Worm (Caenorhabditis elegans) whole organism, L4 larva: Measurements from ENCODE around the gene spp-21.
A peak's percentile ranks its signal among the peaks of the same experiment; 100 is the strongest.

Experiments
- F10B5.3 ChIP-seq: sonication (generic microtip); optimal IDR thresholded peaks from 2 replicates; lab custom pipeline; 2016; ENCODE audit warnings: mild to moderate bottlenecking, missing genetic modification characterization, missing compliant biosample characterization
- F26F4.8 ChIP-seq: fragments of 200-800 bp; sonication (Bioruptor generic); conservative IDR thresholded peaks from 2 replicates; pipeline ENCODE4 v1.3.6; 2022; ENCODE audit warnings: missing genetic modification characterization, missing compliant biosample characterization
- F37D6.2 ChIP-seq: sonication (generic microtip); optimal IDR thresholded peaks from 2 replicates; lab custom pipeline; 2016; ENCODE audit warnings: mild to moderate bottlenecking, missing genetic modification characterization, missing compliant biosample characterization
- R02D3.7 ChIP-seq: fragments of 150-350 bp; sonication (generic microtip); optimal IDR thresholded peaks from 3 replicates; lab custom pipeline; 2014; ENCODE audit warnings: missing biosample characterization, missing genetic modification characterization
- T26A8.4 ChIP-seq: fragments of 200-800 bp; sonication (Bioruptor generic); IDR thresholded peaks from 2 replicates; pipeline ENCODE4 v1.3.6; 2022; ENCODE audit warnings: missing genetic modification characterization, missing compliant biosample characterization
- Y48G9A.11 ChIP-seq: fragments of 200-800 bp; sonication (Bioruptor generic); IDR thresholded peaks from 2 replicates; pipeline ENCODE4 v1.3.6; 2022; ENCODE audit warnings: missing genetic modification reagents, missing genetic modification characterization, missing compliant biosample characterization
- aha-1 ChIP-seq: fragments of 150-350 bp; peaks from one replicate; lab custom pipeline; 2014; ENCODE audit warnings: missing biosample characterization, missing genetic modification characterization
- ama-1 ChIP-seq: fragments of 150-350 bp; optimal IDR thresholded peaks from 2 replicates; lab custom pipeline; 2014; ENCODE audit warnings: inconsistent platforms, mixed read lengths
- attf-4 ChIP-seq: sonication (generic microtip); optimal IDR thresholded peaks from 3 replicates; lab custom pipeline; 2017; ENCODE audit warnings: missing biosample characterization, missing genetic modification characterization
- ceh-44 ChIP-seq: fragments of 200-800 bp; sonication (Bioruptor generic); IDR thresholded peaks from 2 replicates; pipeline ENCODE4 v1.3.6; 2022; ENCODE audit warnings: missing genetic modification reagents, missing genetic modification characterization, missing compliant biosample characterization
- ces-1 ChIP-seq: fragments of 150-350 bp; sonication (generic microtip); optimal IDR thresholded peaks from 4 replicates; lab custom pipeline; 2014; ENCODE audit warnings: missing biosample characterization, missing genetic modification reagents, missing genetic modification characterization
- daf-16 ChIP-seq, 3 experiments: sonication (generic microtip); optimal IDR thresholded peaks; 2 replicates each; lab custom pipeline; 2016 to 2017; ENCODE audit warnings: missing genetic modification characterization in 3 of 3, missing genetic modification reagents in 3 of 3, mild to moderate bottlenecking in 2 of 3, missing compliant biosample characterization in 2 of 3, missing biosample characterization in 1 of 3, moderate library complexity in 1 of 3
- dmd-6 ChIP-seq: fragments of 200-800 bp; sonication (Bioruptor generic); IDR thresholded peaks from 2 replicates; pipeline ENCODE4 v1.3.6; 2022; ENCODE audit warnings: missing genetic modification reagents, missing genetic modification characterization, missing compliant biosample characterization
- dmd-8 ChIP-seq: fragments of 200-800 bp; sonication (Bioruptor generic); IDR thresholded peaks from 2 replicates; pipeline ENCODE4 v1.3.6; 2022; ENCODE audit warnings: missing genetic modification characterization, missing compliant biosample characterization
- dve-1 ChIP-seq: sonication (generic microtip); optimal IDR thresholded peaks from 2 replicates; lab custom pipeline; 2017; ENCODE audit warnings: antibody characterized with exemption, mild to moderate bottlenecking, missing genetic modification characterization, missing compliant biosample characterization; ENCODE audit not compliant: insufficient read depth
- egl-27 ChIP-seq: sonication (generic microtip); optimal IDR thresholded peaks from 3 replicates; lab custom pipeline; 2017; ENCODE audit warnings: missing biosample characterization, missing genetic modification reagents, missing genetic modification characterization
- hlh-11 ChIP-seq: fragments of 200-800 bp; sonication (Bioruptor generic); optimal IDR thresholded peaks from 2 replicates; lab custom pipeline; 2018; ENCODE audit warnings: mild to moderate bottlenecking, missing genetic modification characterization, missing compliant biosample characterization
- lin-1 ChIP-seq: fragments of 200-800 bp; sonication (Bioruptor generic); IDR thresholded peaks from 2 replicates; pipeline ENCODE4 v1.3.6; 2022; ENCODE audit warnings: missing genetic modification reagents, missing genetic modification characterization, missing compliant biosample characterization
- lin-13 ChIP-seq: fragments of 150-350 bp; optimal IDR thresholded peaks from 2 replicates; lab custom pipeline; 2014; ENCODE audit warnings: missing biosample characterization, missing genetic modification reagents, missing genetic modification characterization
- lin-39 ChIP-seq: fragments of 150-350 bp; optimal IDR thresholded peaks from 2 replicates; lab custom pipeline; 2014; ENCODE audit warnings: missing biosample characterization, missing genetic modification reagents, missing genetic modification characterization
- mdt-29 ChIP-seq: fragments of 200-800 bp; sonication (Bioruptor generic); IDR thresholded peaks from 2 replicates; pipeline ENCODE4 v1.3.6; 2022; ENCODE audit warnings: missing genetic modification reagents, missing genetic modification characterization, missing compliant biosample characterization
- nhr-25 ChIP-seq: sonication (generic microtip); optimal IDR thresholded peaks from 2 replicates; lab custom pipeline; 2017; ENCODE audit warnings: missing genetic modification characterization, mild to moderate bottlenecking, missing compliant biosample characterization, antibody characterized with exemption, moderate library complexity, borderline replicate concordance; ENCODE audit not compliant: insufficient read depth
- nhr-28 ChIP-seq: fragments of 150-350 bp; optimal IDR thresholded peaks from 2 replicates; lab custom pipeline; 2014; ENCODE audit warnings: missing biosample characterization, missing genetic modification characterization
- nhr-42 ChIP-seq: fragments of 200-800 bp; sonication (Bioruptor generic); IDR thresholded peaks from 2 replicates; pipeline ENCODE4 v1.3.6; 2022; ENCODE audit warnings: missing genetic modification characterization, missing compliant biosample characterization
- nhr-48 ChIP-seq: sonication (generic microtip); optimal IDR thresholded peaks from 2 replicates; lab custom pipeline; 2016; ENCODE audit warnings: mild to moderate bottlenecking, missing genetic modification characterization, missing compliant biosample characterization
- nhr-6 ChIP-seq: fragments of 150-350 bp; optimal IDR thresholded peaks from 2 replicates; lab custom pipeline; 2014; ENCODE audit warnings: missing biosample characterization, missing genetic modification characterization
- nhr-77 ChIP-seq: fragments of 150-350 bp; optimal IDR thresholded peaks from 2 replicates; lab custom pipeline; 2014; ENCODE audit warnings: missing biosample characterization, missing genetic modification characterization
- pha-4 ChIP-seq, 2 experiments: fragments of 150-350 bp in 1 of 2; fragments of 200-800 bp in 1 of 2; sonication (Bioruptor generic) in 1 of 2; IDR thresholded peaks in 1 of 2; optimal IDR thresholded peaks in 1 of 2; 2 replicates each; pipeline versions ENCODE4 v1.3.6 to Lab custom; 2014 to 2022; ENCODE audit warnings: missing genetic modification characterization in 2 of 2, missing genetic modification reagents in 2 of 2, missing biosample characterization in 1 of 2, missing compliant biosample characterization in 1 of 2
- php-3 ChIP-seq: fragments of 200-800 bp; sonication (Bioruptor generic); IDR thresholded peaks from 2 replicates; pipeline ENCODE4 v1.3.6; 2022; ENCODE audit warnings: missing genetic modification reagents, missing genetic modification characterization, missing compliant biosample characterization
- pqm-1 ChIP-seq: sonication (generic microtip); optimal IDR thresholded peaks from 2 replicates; lab custom pipeline; 2017; ENCODE audit warnings: missing biosample characterization, missing genetic modification characterization
- snpc-1.2 ChIP-seq: fragments of 200-800 bp; sonication (Bioruptor generic); IDR thresholded peaks from 2 replicates; pipeline ENCODE4 v1.3.6; 2022; ENCODE audit warnings: missing genetic modification reagents, missing genetic modification characterization, missing compliant biosample characterization
- snpc-4 ChIP-seq: fragments of 150-350 bp; optimal IDR thresholded peaks from 2 replicates; lab custom pipeline; 2014; ENCODE audit warnings: missing biosample characterization, missing genetic modification characterization
- spr-1 ChIP-seq: sonication (generic microtip); optimal IDR thresholded peaks from 2 replicates; lab custom pipeline; 2016; ENCODE audit warnings: mild to moderate bottlenecking, missing genetic modification characterization, missing compliant biosample characterization
- unc-62 ChIP-seq, 3 experiments: fragments of 150-350 bp in 1 of 3; sonication (generic microtip); optimal IDR thresholded peaks in 2 of 3; peaks in 1 of 3; 1 replicate in 1 of 3; 2 replicates in 2 of 3; lab custom pipeline; 2014 to 2017; ENCODE audit warnings: missing biosample characterization in 3 of 3, missing genetic modification characterization in 3 of 3, missing genetic modification reagents in 3 of 3, missing genotype in 1 of 3
- vab-7 ChIP-seq: fragments of 200-800 bp; sonication (Bioruptor generic); IDR thresholded peaks from 2 replicates; pipeline ENCODE4 v1.3.6; 2022; ENCODE audit warnings: missing genetic modification reagents, missing genetic modification characterization, missing compliant biosample characterization
- zag-1 ChIP-seq: fragments of 150-350 bp; optimal IDR thresholded peaks from 2 replicates; lab custom pipeline; 2014; ENCODE audit warnings: missing biosample characterization, missing genetic modification characterization
- zfp-2 ChIP-seq: sonication (generic microtip); optimal IDR thresholded peaks from 2 replicates; lab custom pipeline; 2016; ENCODE audit warnings: mild to moderate bottlenecking, missing genetic modification characterization, missing compliant biosample characterization
- zfp-3 ChIP-seq: fragments of 200-800 bp; sonication (Bioruptor generic); conservative IDR thresholded peaks from 2 replicates; pipeline ENCODE4 v1.3.6; 2022; ENCODE audit warnings: missing genetic modification reagents, missing genetic modification characterization, missing compliant biosample characterization
- zip-11 ChIP-seq: fragments of 200-800 bp; sonication (Bioruptor generic); IDR thresholded peaks from 2 replicates; pipeline ENCODE4 v1.3.6; 2022; ENCODE audit warnings: missing genetic modification characterization, missing compliant biosample characterization
- ztf-11 ChIP-seq: fragments of 150-350 bp; optimal IDR thresholded peaks from 2 replicates; lab custom pipeline; 2014; ENCODE audit warnings: missing biosample characterization, missing genetic modification characterization

spp-21 gene

ce11 chrX:11482637-11483036 lies 7.3 kb upstream of the spp-21 start (continued):
- TF ChIP-seq nhr-25 (tag; lab: Kevin White, UChicago): no peak
- TF ChIP-seq ztf-11 (tag; lab: Kevin White, UChicago): no peak
- TF ChIP-seq nhr-6 (tag; lab: Kevin White, UChicago): no peak
- TF ChIP-seq zag-1 (tag; lab: Kevin White, UChicago): no peak
- no peak for TF ChIP-seq F37D6.2 (tag; lab: Kevin White, UChicago)
- no peak for TF ChIP-seq vab-7 (GFP tag; lab: Robert Waterston, UW)
- TF ChIP-seq snpc-1.2: no peak
- peak; percentile 49 for TF ChIP-seq lin-13 (GFP tag; lab: Kevin White, UChicago)
- TF ChIP-seq, all 104 proteins: peak for 21

ce11 chrX:11484027-11484426 lies 5.9 kb upstream of the spp-21 start:
- peak; percentile 86 for TF ChIP-seq aha-1 (tag; lab: Kevin White, UChicago)
- no peak for TF ChIP-seq zfp-3 (GFP tag; lab: Robert Waterston, UW)
- TF ChIP-seq zip-11 (GFP tag; lab: Robert Waterston, UW): no peak
- no peak for TF ChIP-seq snpc-4 (tag; lab: Kevin White, UChicago)
- TF ChIP-seq unc-62 (GFP tag; optimal IDR thresholded peaks at IDR 0.05 in 1 of 2; lab: Kevin White, UChicago): peak in 1 of 2 experiments; percentile 77
- no peak for TF ChIP-seq unc-62 (tag; optimal IDR thresholded peaks at IDR 0.05; lab: Kevin White, UChicago)
- TF ChIP-seq spr-1: no peak
- TF ChIP-seq ama-1 (lab: Kevin White, UChicago): peak; percentile 8

- TF ChIP-seq F10B5.3 (no peak), R02D3.7 (no peak), dmd-6 (GFP tag; lab: Robert Waterston, UW) (no peak), Y48G9A.11 (GFP tag; lab: Robert Waterston, UW) (no peak), pha-4 (GFP tag; IDR thresholded peaks at IDR 0.05; lab: Robert Waterston, UW) (no peak), pha-4 (tag; optimal IDR thresholded peaks at IDR 0.05; lab: Kevin White, UChicago) (no peak), mdt-29 (GFP tag; lab: Robert Waterston, UW) (no peak), dmd-8 (GFP tag; lab: Robert Waterston, UW) (no peak)
Measured at ce11 chrX:11487484-11487883, 2.4 kb upstream of the spp-21 start, which contains the start of gene spp-9. spp-9 (plus strand) TSS chrX:11487784.

ce11 chrX:11491835-11492234 lies 1.9 kb downstream of the spp-21 start:
- TF ChIP-seq egl-27 (tag; lab: Kevin White, UChicago): no peak
- TF ChIP-seq unc-62 (GFP tag; optimal IDR thresholded peaks at IDR 0.05 in 1 of 2; lab: Kevin White, UChicago): peak in 1 of 2 experiments; percentile 93
- no peak for TF ChIP-seq unc-62 (tag; optimal IDR thresholded peaks at IDR 0.05; lab: Kevin White, UChicago)

- TF ChIP-seq daf-16 (GFP tag; optimal IDR thresholded peaks at IDR 0.05; lab: Kevin White, UChicago) (no peak), daf-16 (tag; optimal IDR thresholded peaks at IDR 0.05; lab: Kevin White, UChicago) (peak; percentile 35), lin-1 (GFP tag; lab: Robert Waterston, UW) (no peak), attf-4 (no peak), ces-1 (GFP tag; lab: Kevin White, UChicago) (no peak), zag-1 (tag; lab: Kevin White, UChicago) (no peak), dve-1 (tag; lab: Kevin White, UChicago) (peak; percentile 45), dmd-6 (GFP tag; lab: Robert Waterston, UW) (peak; percentile 27; the same call in 1 of the 2 replicates), hlh-11 (tag; lab: Kevin White, UChicago) (peak; percentile 7), nhr-42 (no peak), T26A8.4 (no peak), nhr-77 (tag; lab: Kevin White, UChicago) (peak; percentile 1), nhr-28 (tag; lab: Kevin White, UChicago) (peak; percentile 88), F26F4.8 (no peak), lin-39 (tag; lab: Kevin White, UChicago) (no peak), pqm-1 (peak; percentile 77), snpc-4 (tag; lab: Kevin White, UChicago) (no peak), zfp-2 (tag; lab: Kevin White, UChicago) (no peak), ceh-44 (GFP tag; lab: Robert Waterston, UW) (no peak), php-3 (GFP tag; lab: Robert Waterston, UW) (peak; percentile 84), nhr-48 (tag; lab: Kevin White, UChicago) (no peak)
Measured at ce11 chrX:11498871-11499270, 8.9 kb downstream of the spp-21 start.
